Fruit fly (Drosophila melanogaster): ENCODE measurements around the gene CG14325.

- TF ChIP-seq insv (optimal IDR thresholded peaks at IDR 0.05), result no peak
- no peak for TF ChIP-seq h (optimal IDR thresholded peaks at IDR 0.05)
- no peak for TF ChIP-seq Myc (optimal IDR thresholded peaks at IDR 0.05)
- TF ChIP-seq ttk (optimal IDR thresholded peaks at IDR 0.05), result no peak
- no peak for TF ChIP-seq psq (optimal IDR thresholded peaks at IDR 0.05)
- TF ChIP-seq Sin3A (optimal IDR thresholded peaks at IDR 0.05), result no peak
Measured at dm6 chr3R:17655040-17655439, 28.1 kb downstream of the CG14325 start.

All from Kc167 (cell line).